Fruit fly (Drosophila melanogaster): ENCODE measurements around the gene Vps16A.

Vps16A gene

dm6 chr3R:9220064-9220864 is 46.6 kb upstream of the Vps16A start (continued):
- TF ChIP-seq nau (GFP tag; optimal IDR thresholded peaks at IDR 0.05) (no peak), lola (GFP tag; optimal IDR thresholded peaks at IDR 0.05) (no peak), az2 (GFP tag; optimal IDR thresholded peaks at IDR 0.05) (peak; percentile 16), tio (GFP tag; optimal IDR thresholded peaks at IDR 0.05) (peak; percentile 44), Rfx (GFP tag; IDR thresholded peaks at IDR 0.05) (peak; percentile 83), CG4730 (GFP tag; IDR thresholded peaks at IDR 0.05) (no peak), TFAM (GFP tag; optimal IDR thresholded peaks at IDR 0.05) (no peak), da (GFP tag; optimal IDR thresholded peaks at IDR 0.05) (no peak), Drgx (GFP tag; IDR thresholded peaks at IDR 0.05) (peak; percentile 82), CG7372 (GFP tag; IDR thresholded peaks at IDR 0.05) (no peak), CG14441 (GFP tag; IDR thresholded peaks at IDR 0.05) (peak; percentile 45; the same call in 1 of the 2 replicates), Oli (tag; optimal IDR thresholded peaks at IDR 0.05) (no peak), CHES-1-like (GFP tag; optimal IDR thresholded peaks at IDR 0.05) (peak; percentile 30), HHEX (GFP tag; optimal IDR thresholded peaks at IDR 0.05) (peak; percentile 37), CG3847 (GFP tag; IDR thresholded peaks at IDR 0.05) (no peak; the same call in 1 of the 2 replicates), Spps (tag; optimal IDR thresholded peaks at IDR 0.05) (no peak), CG10462 (GFP tag; optimal IDR thresholded peaks at IDR 0.05) (no peak), CG9215 (GFP tag; IDR thresholded peaks at IDR 0.05) (no peak), jumu (GFP tag; optimal IDR thresholded peaks at IDR 0.05) (no peak), CG16813 (GFP tag; IDR thresholded peaks at IDR 0.05; ENCODE audit: partially characterized antibody) (no peak), tna (GFP tag; IDR thresholded peaks at IDR 0.05; ENCODE audit: partially characterized antibody) (no peak), so (GFP tag; IDR thresholded peaks at IDR 0.05) (0 out of 3 replicates have a peak, but pooled peaks have one; percentile 36), fu2 (GFP tag; optimal IDR thresholded peaks at IDR 0.05) (peak; percentile 14), Ada2b (GFP tag; IDR thresholded peaks at IDR 0.05) (peak; percentile 41; the same call in 1 of the 2 replicates), CG33557 (GFP tag; optimal IDR thresholded peaks at IDR 0.05) (no peak), CG15479 (GFP tag; optimal IDR thresholded peaks at IDR 0.05) (peak; percentile 8), CG17912 (GFP tag; optimal IDR thresholded peaks at IDR 0.05) (no peak), ind (GFP tag; optimal IDR thresholded peaks at IDR 0.05) (peak; percentile 28), caup (GFP tag; optimal IDR thresholded peaks at IDR 0.05; ENCODE audit: severe bottlenecking) (peak; percentile 36), hkb (optimal IDR thresholded peaks at IDR 0.05) (no peak), hkb (GFP tag; IDR thresholded peaks at IDR 0.05) (0 out of 2 replicates have a peak, but pooled peaks have one; percentile 46), MTF-1 (GFP tag; optimal IDR thresholded peaks at IDR 0.05; ENCODE audit: borderline replicate concordance) (no peak), CG10654 (GFP tag; optimal IDR thresholded peaks at IDR 0.05) (no peak), eve (GFP tag; optimal IDR thresholded peaks at IDR 0.05) (peak in 1 of 2 experiments; percentile 56), Fer1 (GFP tag; optimal IDR thresholded peaks at IDR 0.05) (peak; percentile 12), tgo (GFP tag; IDR thresholded peaks at IDR 0.05) (peak; percentile 41; the same call in 1 of the 3 replicates), scrt (GFP tag; optimal IDR thresholded peaks at IDR 0.05) (peak; percentile 36), odd (GFP tag; optimal IDR thresholded peaks at IDR 0.05) (no peak), gcm (GFP tag; optimal IDR thresholded peaks at IDR 0.05) (no peak), ems (GFP tag; optimal IDR thresholded peaks at IDR 0.05) (no peak), CG8089 (GFP tag; optimal IDR thresholded peaks at IDR 0.05) (no peak), CG17361 (GFP tag; IDR thresholded peaks at IDR 0.05) (0 out of 3 replicates have a peak, but pooled peaks have one; percentile 30), Gsc (GFP tag; IDR thresholded peaks at IDR 0.05) (no peak), Hr78 (GFP tag; optimal IDR thresholded peaks at IDR 0.05) (peak in 1 of 2 experiments; percentile 22), Asciz (GFP tag; optimal IDR thresholded peaks at IDR 0.05) (no peak), bbx (GFP tag; IDR thresholded peaks at IDR 0.05; ENCODE audit: partially characterized antibody) (no peak), CG16863 (GFP tag; optimal IDR thresholded peaks at IDR 0.05) (no peak), chif (GFP tag; optimal IDR thresholded peaks at IDR 0.05) (peak; percentile 35 to 45)
